Worm (Caenorhabditis elegans): Measurements from ENCODE around the gene T03F6.6.

ce11 chrIII:13389078-13389477, 9.0 kb upstream of the T03F6.6 start, which contains the start of gene T03F6.3:
- TF ChIP-seq C04F5.9 (tag; optimal IDR thresholded peaks at IDR 0.05) = no peak
- no peak for TF ChIP-seq aly-2 (tag; optimal IDR thresholded peaks at IDR 0.05)
- no peak for TF ChIP-seq snpc-4 (tag; optimal IDR thresholded peaks at IDR 0.05)
- TF ChIP-seq blmp-1 (tag; optimal IDR thresholded peaks at IDR 0.05) = no peak
- TF ChIP-seq ztf-11 (tag; optimal IDR thresholded peaks at IDR 0.05) = no peak
- no peak for TF ChIP-seq irx-1 (tag; optimal IDR thresholded peaks at IDR 0.05)
- no peak for TF ChIP-seq unc-130 (tag; optimal IDR thresholded peaks at IDR 0.05)
- TF ChIP-seq grh-1 (GFP tag; IDR thresholded peaks at IDR 0.05) = no peak
- no peak for TF ChIP-seq lsy-2 (tag; optimal IDR thresholded peaks at IDR 0.05)
- TF ChIP-seq ztf-4 (tag; optimal IDR thresholded peaks at IDR 0.05) = no peak
- TF ChIP-seq lir-3 (tag; optimal IDR thresholded peaks at IDR 0.05; ENCODE audit: poor library complexity) = no peak
- no peak for TF ChIP-seq ceh-82 (tag; optimal IDR thresholded peaks at IDR 0.05)
- no peak for TF ChIP-seq egl-27 (tag; optimal IDR thresholded peaks at IDR 0.05)

Measured in whole organism, L1 larva.